Fruit fly (Drosophila melanogaster): ENCODE data around the gene CG8925.

CG8925 gene

DNA sequence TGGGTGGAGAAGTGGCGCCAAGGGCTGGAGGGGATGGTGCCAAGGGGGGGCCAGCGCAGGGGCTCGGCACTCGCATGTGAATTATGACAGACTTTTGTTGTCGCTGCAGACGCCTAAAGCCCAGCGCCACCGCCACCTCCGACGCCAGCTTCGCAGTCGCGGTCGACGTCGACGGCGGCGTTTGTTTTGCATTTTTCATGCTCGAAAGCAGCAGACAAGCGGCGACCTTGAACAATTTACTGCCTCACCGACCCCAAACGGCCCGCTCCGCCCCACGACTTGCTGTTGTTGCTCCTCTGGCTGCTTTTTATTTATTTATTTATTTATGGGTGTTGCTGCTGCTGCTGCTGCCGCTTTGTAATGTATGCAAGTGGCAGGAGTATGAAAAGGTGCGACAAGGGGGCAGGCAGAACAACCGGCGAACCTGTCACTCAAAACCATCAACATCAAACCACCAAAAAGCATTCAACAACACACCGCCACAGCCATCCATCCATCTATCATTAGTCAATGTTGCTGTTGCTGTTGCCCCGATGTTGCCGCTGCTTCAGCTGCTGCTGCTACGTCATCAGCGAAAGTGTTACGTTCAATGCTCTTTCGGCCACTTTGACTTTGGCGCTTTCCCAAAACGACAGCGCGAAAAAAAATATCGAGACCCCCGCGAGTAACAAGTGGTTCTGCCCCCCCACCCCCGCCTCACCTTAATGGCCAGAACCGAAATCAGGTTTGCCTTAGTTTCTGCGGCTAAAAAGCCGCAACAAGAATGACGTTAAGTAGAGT lies 46.6 kb downstream of the CG8925 start:
- no peak for TF ChIP-seq woc (GFP tag; optimal IDR thresholded peaks at IDR 0.05)
- TF ChIP-seq Dfd (GFP tag; optimal IDR thresholded peaks at IDR 0.05) = peak; percentile 15

DNA sequence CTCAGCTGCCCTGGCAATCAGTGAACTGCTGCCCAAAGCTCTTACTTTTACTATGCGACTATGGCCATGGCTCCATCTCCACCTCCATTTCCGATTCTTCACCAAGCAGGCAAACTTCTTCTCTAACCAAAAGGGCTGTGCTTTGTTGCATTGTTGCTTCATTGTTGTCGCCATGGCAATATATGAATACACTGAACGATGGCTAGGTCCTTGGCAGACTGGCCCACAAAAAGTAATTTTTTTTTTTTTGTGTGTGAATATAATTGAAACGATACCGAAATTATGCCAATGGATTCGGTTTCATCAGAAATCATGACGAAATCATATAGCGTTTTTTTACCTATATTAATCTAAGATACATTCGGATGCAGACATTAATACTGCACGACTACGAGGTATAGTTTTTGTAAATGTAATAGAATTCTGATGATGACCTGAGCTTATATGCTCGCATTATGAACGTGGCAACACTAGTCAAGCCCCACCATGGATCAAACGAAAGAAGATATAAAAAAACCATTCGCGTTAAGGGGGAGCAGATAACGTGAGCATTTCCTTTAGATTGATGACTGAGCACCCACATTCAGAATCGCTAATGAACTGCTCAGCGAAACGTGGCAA lies 48.4 kb downstream of the CG8925 start:
- no peak for TF ChIP-seq h (GFP tag; optimal IDR thresholded peaks at IDR 0.05)
- TF ChIP-seq usp (GFP tag; optimal IDR thresholded peaks at IDR 0.05) = no peak
- TF ChIP-seq rgr (GFP tag; optimal IDR thresholded peaks at IDR 0.05) = no peak
- no peak for TF ChIP-seq Jra (GFP tag; optimal IDR thresholded peaks at IDR 0.05)
- TF ChIP-seq woc (GFP tag; optimal IDR thresholded peaks at IDR 0.05) = no peak
- no peak for TF ChIP-seq psq (GFP tag; optimal IDR thresholded peaks at IDR 0.05)
- TF ChIP-seq foxo (GFP tag; optimal IDR thresholded peaks at IDR 0.05) = no peak
- TF ChIP-seq Dif (GFP tag; optimal IDR thresholded peaks at IDR 0.05; ENCODE audit: partially characterized antibody) = no peak
- no peak for TF ChIP-seq Mio (GFP tag; optimal IDR thresholded peaks at IDR 0.05)
- TF ChIP-seq tai (GFP tag; optimal IDR thresholded peaks at IDR 0.05) = no peak
- TF ChIP-seq jim (GFP tag; optimal IDR thresholded peaks at IDR 0.05) = no peak
- TF ChIP-seq brk (GFP tag; optimal IDR thresholded peaks at IDR 0.05) = no peak
- no peak for TF ChIP-seq sage (GFP tag; optimal IDR thresholded peaks at IDR 0.05)
- no peak for TF ChIP-seq Hr78 (GFP tag; optimal IDR thresholded peaks at IDR 0.05)
- TF ChIP-seq OdsH (GFP tag; optimal IDR thresholded peaks at IDR 0.05) = no peak
- TF ChIP-seq Vsx2 (GFP tag; optimal IDR thresholded peaks at IDR 0.05; ENCODE audit: partially characterized antibody) = no peak
- TF ChIP-seq Abd-B (GFP tag; optimal IDR thresholded peaks at IDR 0.05) = no peak

DNA sequence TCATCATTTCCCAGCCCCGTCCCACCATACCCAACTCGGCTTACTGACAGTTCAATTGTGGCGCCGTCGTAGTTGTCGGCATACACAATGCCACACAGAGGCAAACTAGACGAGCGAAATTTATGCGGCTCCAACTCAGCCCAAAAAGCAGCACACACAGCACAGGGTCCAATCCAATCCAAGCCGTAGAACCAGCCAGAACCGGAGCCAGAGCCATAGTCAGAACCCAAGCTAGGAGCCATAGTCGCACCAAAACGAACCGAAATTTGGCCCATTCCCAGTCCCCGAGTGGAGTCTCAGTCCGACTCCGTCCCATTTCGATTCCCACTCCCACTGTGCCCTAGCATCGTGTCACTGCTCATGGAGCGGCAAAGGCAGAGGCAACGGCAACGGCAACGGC lies 49.1 kb downstream of the CG8925 start:
- TF ChIP-seq N (GFP tag; optimal IDR thresholded peaks at IDR 0.05) (no peak), Vsx2 (GFP tag; optimal IDR thresholded peaks at IDR 0.05; ENCODE audit: partially characterized antibody) (no peak), br (GFP tag; optimal IDR thresholded peaks at IDR 0.05) (no peak), ey (GFP tag; optimal IDR thresholded peaks at IDR 0.05) (no peak), Dfd (GFP tag; optimal IDR thresholded peaks at IDR 0.05) (no peak)

DNA sequence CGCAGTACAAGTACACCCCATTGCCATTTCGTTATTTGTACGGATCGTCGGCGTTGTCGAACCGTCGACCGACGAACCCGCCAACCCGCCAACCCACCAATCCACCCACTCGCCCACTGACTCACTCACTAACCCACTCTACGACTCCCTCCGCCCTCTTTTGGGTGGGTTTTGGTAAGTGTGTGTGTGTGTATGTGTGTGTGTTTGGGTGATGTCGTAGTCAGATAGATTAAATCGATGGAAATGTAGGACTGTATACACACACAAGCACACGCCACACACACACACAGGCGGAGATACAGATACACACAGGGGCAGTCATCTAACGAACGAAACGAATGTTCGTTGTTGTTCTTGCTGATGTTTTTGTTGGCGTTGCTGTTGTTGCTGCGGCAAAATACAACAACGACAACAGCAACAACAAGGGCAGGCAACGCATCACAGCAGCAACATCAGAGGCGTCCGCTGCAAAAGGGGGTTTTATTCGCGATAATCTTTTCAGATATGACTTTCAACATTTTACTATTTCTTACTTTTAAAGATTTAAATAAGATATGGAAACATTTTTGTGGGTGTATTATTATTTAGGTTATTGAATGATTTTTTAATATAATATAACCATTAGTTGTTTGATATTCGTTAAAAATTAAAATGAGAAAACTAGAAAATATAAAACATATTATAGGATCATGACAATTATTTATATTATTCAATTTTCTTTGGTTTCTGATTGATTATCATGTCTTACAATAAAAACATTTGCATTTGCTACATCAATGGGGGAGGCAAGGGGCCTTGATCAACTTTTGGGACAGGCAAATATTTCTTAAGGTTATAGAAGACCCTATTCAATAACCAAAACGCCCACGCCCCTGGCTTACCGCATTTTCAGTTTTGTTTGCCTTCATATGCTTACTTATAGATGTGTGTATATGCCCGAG lies 49.8 kb downstream of the CG8925 start:
- TF ChIP-seq h (GFP tag; optimal IDR thresholded peaks at IDR 0.05) = peak; percentile 47
- TF ChIP-seq woc (GFP tag; optimal IDR thresholded peaks at IDR 0.05) = peak; percentile 7
- TF ChIP-seq HLH106 (tag; optimal IDR thresholded peaks at IDR 0.05) = peak; percentile 85
- peak; percentile 67 for TF ChIP-seq sv (GFP tag; optimal IDR thresholded peaks at IDR 0.05)
- peak; percentile 14 for TF ChIP-seq N (GFP tag; optimal IDR thresholded peaks at IDR 0.05)
- peak; percentile 34 for TF ChIP-seq fru (GFP tag; optimal IDR thresholded peaks at IDR 0.05)
- no peak for TF ChIP-seq Jra (GFP tag; optimal IDR thresholded peaks at IDR 0.05)
- peak; percentile 76 for TF ChIP-seq OdsH (GFP tag; optimal IDR thresholded peaks at IDR 0.05)
- TF ChIP-seq lola (GFP tag; optimal IDR thresholded peaks at IDR 0.05) = no peak
- peak; percentile 23 for TF ChIP-seq CG9705 (GFP tag; optimal IDR thresholded peaks at IDR 0.05)
- peak; percentile 33 for TF ChIP-seq ey (GFP tag; optimal IDR thresholded peaks at IDR 0.05)
- TF ChIP-seq dmrt93B (GFP tag; optimal IDR thresholded peaks at IDR 0.05) = peak; percentile 85
- peak in 1 of 2 experiments; percentile 83 for TF ChIP-seq foxo (GFP tag; optimal IDR thresholded peaks at IDR 0.05)
- peak; percentile 89 for TF ChIP-seq psq (GFP tag; optimal IDR thresholded peaks at IDR 0.05)
- no peak for TF ChIP-seq pan (optimal IDR thresholded peaks at IDR 0.05)
- TF ChIP-seq Hr83 (GFP tag; optimal IDR thresholded peaks at IDR 0.05; ENCODE audit: poor library complexity, severe bottlenecking) = peak; percentile 36
- peak; percentile 74 for TF ChIP-seq Dfd (GFP tag; optimal IDR thresholded peaks at IDR 0.05)
- peak; percentile 37 for TF ChIP-seq br (GFP tag; optimal IDR thresholded peaks at IDR 0.05)
- TF ChIP-seq CrebA (GFP tag; optimal IDR thresholded peaks at IDR 0.05; ENCODE audit: borderline replicate concordance) = no peak
- peak; percentile 90 for TF ChIP-seq Sp1 (GFP tag; optimal IDR thresholded peaks at IDR 0.05)
- TF ChIP-seq rgr (GFP tag; optimal IDR thresholded peaks at IDR 0.05) = peak; percentile 80

Measured in whole organism, wandering third instar larva.